Worm (Caenorhabditis elegans): ENCODE results near the gene fbxa-13.

The fbxa-13 gene

DNA sequence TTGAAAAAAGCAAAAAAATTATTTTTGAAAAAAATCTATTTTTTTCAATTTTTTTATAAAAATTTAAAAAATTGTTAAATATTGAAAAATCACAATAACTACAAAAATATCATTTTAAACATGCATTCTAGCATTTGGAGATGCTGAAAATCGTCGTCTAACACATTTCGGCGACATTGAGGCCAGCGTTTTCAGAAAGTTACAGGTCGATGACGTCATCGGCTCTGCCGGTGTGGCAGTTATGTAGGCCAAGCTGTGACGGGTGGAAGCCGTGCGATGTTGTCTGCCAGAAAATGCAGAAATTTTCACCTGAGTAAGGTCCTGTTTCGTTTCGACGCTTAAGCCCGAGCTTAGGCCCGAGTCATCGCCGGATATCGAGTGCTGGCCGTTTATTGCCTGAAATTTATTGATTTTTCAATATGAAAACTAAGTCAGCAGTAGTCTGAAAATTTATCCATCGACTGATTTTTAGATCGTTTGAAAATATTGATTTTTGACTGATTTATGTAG, 39.8 kb downstream of the fbxa-13 start, which contains the start of gene Y22D7AR.3:
Gene Y22D7AR.3 (minus strand): TSS at position 51 of the 510 bp plus-strand sequence.
- TF ChIP-seq ttx-3 (tag; optimal IDR thresholded peaks at IDR 0.05) (no peak), ets-4 (tag; optimal IDR thresholded peaks at IDR 0.05) (no peak), ceh-30 (tag; optimal IDR thresholded peaks at IDR 0.05) (no peak), hlh-15 (tag; optimal IDR thresholded peaks at IDR 0.05) (no peak), K09A11.1 (tag; optimal IDR thresholded peaks at IDR 0.05; ENCODE audit: insufficient read depth) (no peak), hlh-6 (tag; optimal IDR thresholded peaks at IDR 0.05) (no peak), pat-9 (tag; optimal IDR thresholded peaks at IDR 0.05) (no peak), elt-4 (tag; optimal IDR thresholded peaks at IDR 0.05) (no peak), tbx-7 (tag; optimal IDR thresholded peaks at IDR 0.05) (no peak), sdc-2 (tag; optimal IDR thresholded peaks at IDR 0.05) (no peak), che-1 (tag; optimal IDR thresholded peaks at IDR 0.05) (no peak), ceh-2 (tag; optimal IDR thresholded peaks at IDR 0.05) (no peak), F13H6.1 (tag; optimal IDR thresholded peaks at IDR 0.05) (no peak), nfya-1 (tag; optimal IDR thresholded peaks at IDR 0.05) (no peak), dmd-4 (tag; optimal IDR thresholded peaks at IDR 0.05; ENCODE audit: borderline replicate concordance) (no peak), pax-1 (tag; optimal IDR thresholded peaks at IDR 0.05) (no peak), fax-1 (tag; optimal IDR thresholded peaks at IDR 0.05) (no peak), ref-2 (tag; optimal IDR thresholded peaks at IDR 0.05) (no peak)

DNA sequence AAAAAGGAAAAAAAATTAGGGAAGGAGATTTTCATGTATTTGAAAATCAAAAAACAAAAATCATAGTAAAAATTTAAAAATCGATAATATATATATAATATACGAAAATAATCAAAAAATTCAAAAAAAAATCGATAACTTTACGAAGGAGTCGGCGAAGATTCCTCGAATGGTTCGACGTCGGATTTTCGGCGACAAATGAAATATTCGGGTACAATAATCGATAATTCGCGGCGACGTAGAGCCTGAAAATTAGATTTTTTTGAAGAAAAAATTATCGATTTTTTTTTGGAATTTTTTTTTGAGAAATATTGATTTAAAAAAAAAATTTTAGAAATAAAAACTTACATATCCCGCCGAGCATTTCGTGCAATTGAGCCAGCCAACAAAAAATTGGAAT, 40.3 kb downstream of the fbxa-13 start:
- TF ChIP-seq ceh-45 (GFP tag; IDR thresholded peaks at IDR 0.05): no peak
- no peak for TF ChIP-seq gmeb-2 (tag; optimal IDR thresholded peaks at IDR 0.05)
- no peak for TF ChIP-seq pag-3 (tag; optimal IDR thresholded peaks at IDR 0.05; ENCODE audit: borderline replicate concordance)
- no peak for TF ChIP-seq unc-42 (tag; optimal IDR thresholded peaks at IDR 0.05)
- TF ChIP-seq madf-2 (tag; optimal IDR thresholded peaks at IDR 0.05): no peak
- no peak for TF ChIP-seq ceh-14 (tag; optimal IDR thresholded peaks at IDR 0.05)
- TF ChIP-seq ets-4 (tag; optimal IDR thresholded peaks at IDR 0.05): no peak
- TF ChIP-seq che-1 (tag; optimal IDR thresholded peaks at IDR 0.05): no peak
- TF ChIP-seq F13H6.1 (tag; optimal IDR thresholded peaks at IDR 0.05): no peak
- no peak for TF ChIP-seq ceh-19 (GFP tag; optimal IDR thresholded peaks at IDR 0.05)
- TF ChIP-seq ceh-22 (tag; optimal IDR thresholded peaks at IDR 0.05): no peak
- no peak for TF ChIP-seq fax-1 (tag; optimal IDR thresholded peaks at IDR 0.05)
- no peak for TF ChIP-seq C08G9.2 (tag; optimal IDR thresholded peaks at IDR 0.05)
- TF ChIP-seq lin-11 (tag; optimal IDR thresholded peaks at IDR 0.05): no peak
- no peak for TF ChIP-seq nfya-1 (tag; optimal IDR thresholded peaks at IDR 0.05)

DNA sequence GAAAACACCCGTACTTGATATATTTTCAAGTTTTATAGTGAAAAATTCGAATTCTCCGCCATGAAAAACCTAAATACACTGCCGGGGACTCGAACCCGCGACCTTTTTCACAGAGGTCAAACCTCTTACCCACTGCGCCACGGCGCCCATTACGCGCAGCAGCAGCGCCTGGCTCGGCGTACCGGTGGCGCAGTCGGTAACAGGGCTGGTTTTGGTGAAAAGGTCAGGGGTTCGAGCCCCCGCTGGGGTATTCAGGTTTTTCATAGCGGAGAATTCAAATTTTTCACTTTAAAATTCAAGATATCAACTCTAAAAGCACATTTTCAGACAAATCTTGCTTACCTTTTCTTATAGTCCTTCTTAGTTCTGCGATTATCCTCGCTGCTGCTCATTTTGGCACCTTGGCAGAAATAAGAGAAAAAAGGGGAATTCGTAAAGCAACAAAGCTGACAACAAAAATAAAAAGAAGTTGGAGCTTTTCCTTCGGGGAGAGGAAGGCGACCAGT, 40.9 kb downstream of the fbxa-13 start, which contains the start of gene Y22D7AL.16:
Gene Y22D7AL.16 (minus strand): TSS at position 456 of the 506 bp plus-strand sequence.
- TF ChIP-seq ceh-45 (GFP tag; IDR thresholded peaks at IDR 0.05): 0 out of 2 replicates have a peak, but pooled peaks have one; percentile 42
- no peak for TF ChIP-seq nhr-11 (tag; optimal IDR thresholded peaks at IDR 0.05)

DNA sequence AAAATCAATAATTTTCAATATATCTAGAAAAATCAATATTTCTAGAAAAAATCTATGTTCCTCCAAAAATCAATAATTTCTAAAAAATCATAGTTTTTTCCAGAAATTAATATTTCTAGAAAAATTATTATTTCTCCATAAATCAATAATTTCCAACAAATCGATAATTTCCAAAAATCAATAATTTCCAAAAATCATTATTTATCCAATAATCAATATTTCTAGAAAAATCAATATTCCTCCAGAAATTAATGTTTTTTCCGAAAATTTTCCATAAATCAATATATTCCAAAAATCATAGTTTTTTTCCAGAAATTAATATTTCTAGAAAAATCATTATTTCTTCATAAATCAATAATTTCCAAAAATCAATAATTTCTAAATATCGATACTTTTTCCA, 42.6 kb downstream of the fbxa-13 start:
- TF ChIP-seq mec-3 (tag; optimal IDR thresholded peaks at IDR 0.05; ENCODE audit: borderline replicate concordance) (no peak), ceh-19 (GFP tag; optimal IDR thresholded peaks at IDR 0.05) (no peak), ets-4 (tag; optimal IDR thresholded peaks at IDR 0.05) (no peak), ceh-6 (GFP tag; optimal IDR thresholded peaks at IDR 0.05) (no peak), unc-42 (tag; optimal IDR thresholded peaks at IDR 0.05) (no peak), tbx-2 (tag; optimal IDR thresholded peaks at IDR 0.05) (no peak), ttx-3 (tag; optimal IDR thresholded peaks at IDR 0.05) (no peak), nhr-11 (tag; optimal IDR thresholded peaks at IDR 0.05) (no peak), ceh-2 (tag; optimal IDR thresholded peaks at IDR 0.05) (no peak), pqm-1 (tag; optimal IDR thresholded peaks at IDR 0.05) (no peak), pat-9 (tag; optimal IDR thresholded peaks at IDR 0.05) (no peak), T23F11.4 (GFP tag; optimal IDR thresholded peaks at IDR 0.05) (no peak), C38D4.7 (GFP tag; optimal IDR thresholded peaks at IDR 0.05) (no peak), nfya-1 (tag; optimal IDR thresholded peaks at IDR 0.05) (no peak)
